Fruit fly (Drosophila melanogaster): Measurements from ENCODE around the gene CG11899.

Gene CG11899

DNA sequence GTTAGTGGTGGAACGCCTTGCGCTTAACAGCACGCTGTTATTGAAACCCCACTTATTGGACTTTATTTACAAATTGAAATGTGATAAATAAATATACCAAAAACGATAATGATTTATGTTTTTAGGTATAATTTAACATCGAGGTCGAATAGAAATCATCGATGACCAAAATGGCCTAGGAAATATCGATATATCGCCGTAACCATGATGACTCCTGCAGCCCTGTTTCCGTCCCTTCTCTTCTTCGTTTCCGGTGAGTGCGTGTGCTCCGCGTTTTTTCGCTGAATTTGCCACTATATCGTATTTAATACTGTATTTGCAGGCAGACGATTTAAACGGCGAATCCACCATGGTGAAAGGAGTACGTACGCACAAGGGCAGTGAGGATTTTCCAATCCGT, 19.7 kb downstream of the CG11899 start, which contains the start of gene eEF1gamma (continued):
- TF ChIP-seq Hmr (GFP tag; optimal IDR thresholded peaks at IDR 0.05), result peak; percentile 98
- TF ChIP-seq CG9817 (tag; optimal IDR thresholded peaks at IDR 0.05), result peak; percentile 92
- no peak for TF ChIP-seq tio (GFP tag; optimal IDR thresholded peaks at IDR 0.05)
- TF ChIP-seq eyg (GFP tag; optimal IDR thresholded peaks at IDR 0.05), result peak; percentile 94
- no peak for TF ChIP-seq hth (optimal IDR thresholded peaks at IDR 0.05)
- TF ChIP-seq CG17385 (GFP tag; optimal IDR thresholded peaks at IDR 0.05), result peak; percentile 96
- TF ChIP-seq Stat92E (GFP tag; optimal IDR thresholded peaks at IDR 0.05), result peak in 1 of 3 experiments; percentile 71
- peak; percentile 93 for TF ChIP-seq CG1529 (GFP tag; optimal IDR thresholded peaks at IDR 0.05)
- TF ChIP-seq crp (GFP tag; optimal IDR thresholded peaks at IDR 0.05), result peak in 1 of 2 experiments; percentile 71
- peak; percentile 93 for TF ChIP-seq CG10147 (GFP tag; optimal IDR thresholded peaks at IDR 0.05)
- peak; percentile 93 for TF ChIP-seq Nf-YA (GFP tag; IDR thresholded peaks at IDR 0.05)
- peak; percentile 93 for TF ChIP-seq dysf (GFP tag; IDR thresholded peaks at IDR 0.05)
- TF ChIP-seq CG10654 (GFP tag; optimal IDR thresholded peaks at IDR 0.05), result peak; percentile 95
- TF ChIP-seq CHES-1-like (GFP tag; optimal IDR thresholded peaks at IDR 0.05), result peak; percentile 95
- peak; percentile 53; the same call in 1 of the 3 replicates for TF ChIP-seq CG11093 (GFP tag; IDR thresholded peaks at IDR 0.05)
- peak; percentile 97 for TF ChIP-seq CG12071 (GFP tag; optimal IDR thresholded peaks at IDR 0.05)
- peak; percentile 94 for TF ChIP-seq CG3407 (GFP tag; optimal IDR thresholded peaks at IDR 0.05)
- peak; percentile 89 for TF ChIP-seq lmd (GFP tag; IDR thresholded peaks at IDR 0.05)
- peak; percentile 88 for TF ChIP-seq CG10979 (tag; optimal IDR thresholded peaks at IDR 0.05)
- TF ChIP-seq CG12155 (GFP tag; optimal IDR thresholded peaks at IDR 0.05), result peak; percentile 86
- TF ChIP-seq CG14441 (GFP tag; IDR thresholded peaks at IDR 0.05), result peak; percentile 92
- peak; percentile 99 for TF ChIP-seq CG7271 (tag; optimal IDR thresholded peaks at IDR 0.05)
- TF ChIP-seq Atf3 (GFP tag; optimal IDR thresholded peaks at IDR 0.05), result peak; percentile 91
- TF ChIP-seq CG10267 (tag; optimal IDR thresholded peaks at IDR 0.05), result peak; percentile 94
- TF ChIP-seq CG6689 (GFP tag; IDR thresholded peaks at IDR 0.05), result peak; percentile 92
- TF ChIP-seq Usf (GFP tag; optimal IDR thresholded peaks at IDR 0.05), result peak; percentile 88
- TF ChIP-seq CG1647 (GFP tag; optimal IDR thresholded peaks at IDR 0.05), result peak; percentile 87
- TF ChIP-seq kni (GFP tag; optimal IDR thresholded peaks at IDR 0.05), result peak; percentile 98
- TF ChIP-seq CG11560 (tag; IDR thresholded peaks at IDR 0.05), result peak; percentile 69; the same call in 1 of the 3 replicates
- peak; percentile 91 for TF ChIP-seq CG6683 (GFP tag; optimal IDR thresholded peaks at IDR 0.05)
- TF ChIP-seq kah (GFP tag; optimal IDR thresholded peaks at IDR 0.05), result peak; percentile 91
- TF ChIP-seq ftz-f1 (GFP tag; optimal IDR thresholded peaks at IDR 0.05), result peak; percentile 83
- TF ChIP-seq sim (GFP tag; IDR thresholded peaks at IDR 0.05), result peak; percentile 90
- TF ChIP-seq tup (GFP tag; optimal IDR thresholded peaks at IDR 0.05), result peak; percentile 85
- no peak for TF ChIP-seq lov (optimal IDR thresholded peaks at IDR 0.05)
- TF ChIP-seq lov (GFP tag; IDR thresholded peaks at IDR 0.05), result peak; percentile 98
- TF ChIP-seq H15 (GFP tag; IDR thresholded peaks at IDR 0.05), result peak; percentile 96
- TF ChIP-seq Tbp (GFP tag; optimal IDR thresholded peaks at IDR 0.05), result no peak
- peak; percentile 96 for TF ChIP-seq schlank (tag; optimal IDR thresholded peaks at IDR 0.05)
- TF ChIP-seq pnt (GFP tag; optimal IDR thresholded peaks at IDR 0.05), result peak; percentile 60
- TF ChIP-seq sd (tag; optimal IDR thresholded peaks at IDR 0.05), result peak; percentile 53
- TF ChIP-seq CG3995 (GFP tag; optimal IDR thresholded peaks at IDR 0.05), result peak; percentile 80
- TF ChIP-seq ewg (GFP tag; optimal IDR thresholded peaks at IDR 0.05), result peak; percentile 91
- TF ChIP-seq Mad (GFP tag; optimal IDR thresholded peaks at IDR 0.05), result peak; percentile 96
- TF ChIP-seq Hmx (GFP tag; optimal IDR thresholded peaks at IDR 0.05), result no peak
- peak; percentile 98 for TF ChIP-seq lab (GFP tag; optimal IDR thresholded peaks at IDR 0.05)
- TF ChIP-seq unc-4 (GFP tag; IDR thresholded peaks at IDR 0.05; ENCODE audit: partially characterized antibody), result peak; percentile 92
- TF ChIP-seq chn (GFP tag; optimal IDR thresholded peaks at IDR 0.05), result peak; percentile 93
- TF ChIP-seq CG7357 (GFP tag; IDR thresholded peaks at IDR 0.05), result peak; percentile 56; the same call in 2 of the 3 replicates
- peak; percentile 91 for TF ChIP-seq HLH54F (GFP tag; optimal IDR thresholded peaks at IDR 0.05)
- TF ChIP-seq Nf-YC (tag; optimal IDR thresholded peaks at IDR 0.05), result peak; percentile 81

All from whole organism, embryonic.